Worm (Caenorhabditis elegans): Measurements from ENCODE around the gene R105.5.

Gene R105.5

DNA sequence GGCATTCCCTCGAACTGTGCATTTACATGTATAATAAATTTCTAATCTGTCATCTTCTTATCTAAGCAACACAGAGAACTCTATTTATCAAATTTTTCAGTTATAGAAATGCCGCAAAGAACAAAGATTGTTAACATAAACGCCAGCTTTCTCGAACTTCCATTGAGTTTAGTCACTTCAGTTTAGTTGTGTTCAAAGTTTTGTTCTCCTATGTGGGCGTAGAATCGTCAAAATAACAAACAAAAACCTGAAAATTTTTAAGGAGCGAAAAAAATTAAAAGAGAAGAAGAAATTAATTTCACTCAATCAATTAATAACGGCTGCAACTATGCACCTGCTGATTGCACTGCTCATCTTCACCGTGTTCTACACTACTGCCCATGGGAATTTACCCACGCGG lies at the start of gene R105.5:
Gene R105.5, plus strand, starts transcription at position 301 of the 400 bp plus-strand sequence.
- TF ChIP-seq tab-1 (GFP tag; IDR thresholded peaks at IDR 0.05) = no peak

DNA sequence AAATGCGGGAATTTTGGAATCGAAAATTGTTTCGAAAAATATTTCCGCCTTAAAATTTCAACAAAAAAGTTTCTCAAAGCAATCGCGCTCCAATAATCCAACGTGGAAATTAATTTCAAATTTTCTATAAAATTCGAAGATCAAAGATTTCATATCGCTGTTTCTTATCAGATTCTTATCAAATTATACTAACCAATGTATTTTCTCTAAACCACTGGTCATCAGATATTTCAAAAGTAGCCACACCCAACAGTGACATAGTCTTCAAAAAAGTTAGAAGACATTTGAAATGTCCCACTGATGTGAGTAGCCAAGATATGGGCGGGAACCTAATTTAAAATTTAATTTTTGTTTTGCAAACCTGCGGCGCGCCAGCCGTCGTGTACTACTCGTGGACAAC lies 48.6 kb upstream of the R105.5 start:
- TF ChIP-seq ref-1 (GFP tag; conservative IDR thresholded peaks at IDR 0.05) (no peak), T22C8.4 (GFP tag; IDR thresholded peaks at IDR 0.05) (no peak), med-1 (GFP tag; optimal IDR thresholded peaks at IDR 0.05; ENCODE audit: insufficient read depth) (no peak), flt-1 (GFP tag; IDR thresholded peaks at IDR 0.05) (no peak), ztf-23 (GFP tag; IDR thresholded peaks at IDR 0.05) (no peak), cog-1 (tag; optimal IDR thresholded peaks at IDR 0.05) (no peak), tab-1 (GFP tag; IDR thresholded peaks at IDR 0.05) (no peak), ztf-29 (GFP tag; IDR thresholded peaks at IDR 0.05) (no peak), klf-2 (GFP tag; conservative IDR thresholded peaks at IDR 0.05) (no peak)

DNA sequence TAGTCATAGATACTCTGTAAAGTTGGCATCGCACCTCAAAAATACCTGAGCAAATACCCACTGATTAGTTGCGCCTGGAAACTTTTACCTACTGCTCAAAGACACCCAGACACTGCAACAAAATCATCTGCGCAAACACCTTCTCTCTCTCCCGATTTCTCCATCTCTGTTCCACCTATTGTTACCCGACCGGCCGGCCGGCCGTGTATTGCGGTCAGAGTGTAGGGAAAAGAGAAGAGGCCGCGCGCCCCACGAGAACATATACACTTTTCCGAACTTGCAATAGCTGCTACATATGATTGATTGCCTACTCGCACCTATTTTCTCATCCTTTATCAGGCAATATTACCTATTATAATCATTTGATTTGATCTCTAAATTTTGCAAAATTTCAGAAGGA lies 47.7 kb upstream of the R105.5 start:
- no peak for TF ChIP-seq T22C8.4 (GFP tag; IDR thresholded peaks at IDR 0.05)
- TF ChIP-seq cog-1 (tag; optimal IDR thresholded peaks at IDR 0.05) = peak; percentile 14
- TF ChIP-seq ztf-29 (GFP tag; IDR thresholded peaks at IDR 0.05) = no peak

DNA sequence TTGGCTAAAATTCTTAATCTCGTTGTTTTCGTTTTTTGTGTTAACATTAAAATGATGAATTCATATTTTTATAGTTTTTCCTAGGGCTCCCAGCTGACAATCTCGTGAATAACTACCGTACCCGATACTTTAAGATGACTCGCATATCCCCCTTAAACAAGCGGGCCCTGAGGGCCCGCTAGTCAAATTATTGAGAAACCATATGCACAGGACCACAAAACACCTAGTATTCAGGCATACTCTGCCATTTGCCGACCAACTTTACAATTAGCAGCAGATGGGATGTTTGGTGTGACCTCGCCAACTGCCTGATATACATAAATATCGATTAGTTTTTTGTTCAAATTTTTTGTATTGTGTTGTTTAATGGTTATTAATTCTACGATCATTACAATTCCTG lies 39.3 kb upstream of the R105.5 start, which contains the start of gene F19C7.3:
Gene F19C7.3, plus strand, starts transcription at position 301 of the 400 bp plus-strand sequence.
- TF ChIP-seq klf-2 (GFP tag; conservative IDR thresholded peaks at IDR 0.05) (no peak), med-1 (GFP tag; optimal IDR thresholded peaks at IDR 0.05; ENCODE audit: insufficient read depth) (no peak), flt-1 (GFP tag; IDR thresholded peaks at IDR 0.05) (no peak), ztf-29 (GFP tag; IDR thresholded peaks at IDR 0.05) (no peak), T22C8.4 (GFP tag; IDR thresholded peaks at IDR 0.05) (no peak), tab-1 (GFP tag; IDR thresholded peaks at IDR 0.05) (no peak), cog-1 (tag; optimal IDR thresholded peaks at IDR 0.05) (no peak), ref-1 (GFP tag; conservative IDR thresholded peaks at IDR 0.05) (no peak), ztf-23 (GFP tag; IDR thresholded peaks at IDR 0.05) (no peak)

DNA sequence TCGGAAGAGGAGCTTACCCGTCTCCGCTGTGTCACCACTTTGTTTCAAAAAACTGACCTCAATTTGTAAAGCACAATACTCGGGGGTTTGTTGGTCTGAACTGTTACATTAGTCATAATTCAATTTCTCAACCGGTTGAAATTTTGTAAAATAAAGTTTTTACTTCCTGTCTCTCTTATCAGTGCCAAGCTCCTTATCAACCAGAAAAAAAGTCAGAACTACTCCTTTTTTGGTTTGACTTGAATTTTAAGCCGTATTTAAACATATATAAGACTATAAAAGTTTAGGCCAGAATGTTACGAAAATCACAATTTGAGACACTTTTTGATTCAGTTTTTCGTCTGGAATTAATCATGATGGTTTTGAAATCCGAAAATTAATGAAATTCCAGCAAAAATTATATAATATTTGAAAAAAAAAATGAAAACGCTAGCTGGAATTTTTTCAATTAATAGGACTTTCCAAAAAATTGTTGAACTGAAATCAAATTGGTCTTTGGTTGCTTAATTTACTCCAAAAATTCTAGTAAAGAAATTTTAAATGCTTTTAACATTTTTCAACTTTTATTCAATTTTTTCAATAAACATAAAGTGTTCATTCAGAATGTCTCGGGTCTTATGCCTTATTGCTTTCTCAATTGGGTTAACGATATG lies 36.6 kb upstream of the R105.5 start, which contains the start of gene F19C7.2:
Gene F19C7.2, plus strand, starts transcription at position 603 of the 653 bp plus-strand sequence.
- TF ChIP-seq T22C8.4 (GFP tag; IDR thresholded peaks at IDR 0.05) (no peak), cog-1 (tag; optimal IDR thresholded peaks at IDR 0.05) (no peak), ztf-29 (GFP tag; IDR thresholded peaks at IDR 0.05) (no peak), ref-1 (GFP tag; conservative IDR thresholded peaks at IDR 0.05) (no peak), klf-2 (GFP tag; conservative IDR thresholded peaks at IDR 0.05) (no peak), ztf-23 (GFP tag; IDR thresholded peaks at IDR 0.05) (no peak), flt-1 (GFP tag; IDR thresholded peaks at IDR 0.05) (no peak), med-1 (GFP tag; optimal IDR thresholded peaks at IDR 0.05; ENCODE audit: insufficient read depth) (no peak), tab-1 (GFP tag; IDR thresholded peaks at IDR 0.05) (no peak)

DNA sequence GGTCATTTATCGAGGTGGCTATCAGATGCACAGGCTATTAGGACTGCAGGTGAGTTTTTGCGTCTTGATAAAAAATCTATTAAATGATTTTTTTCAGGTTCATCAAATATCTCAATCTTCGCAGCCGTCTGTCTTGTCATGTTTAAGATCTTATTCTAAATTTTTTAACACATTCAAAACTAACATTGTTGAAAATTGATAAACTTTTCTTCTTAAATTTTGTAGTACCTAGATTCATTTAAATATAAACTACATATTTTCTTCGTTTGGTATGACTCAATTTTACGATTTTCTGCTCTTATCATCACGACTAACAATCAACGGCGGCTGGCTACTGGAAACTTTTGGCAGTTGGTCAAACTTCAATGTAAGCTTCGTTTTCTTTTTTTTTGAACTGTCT lies 33.5 kb upstream of the R105.5 start, which contains the start of gene F19C7.4:
Gene F19C7.4, plus strand, starts transcription at position 301 of the 400 bp plus-strand sequence.
- TF ChIP-seq T22C8.4 (GFP tag; IDR thresholded peaks at IDR 0.05) = no peak
- TF ChIP-seq ref-1 (GFP tag; conservative IDR thresholded peaks at IDR 0.05) = no peak
- TF ChIP-seq flt-1 (GFP tag; IDR thresholded peaks at IDR 0.05) = no peak
- TF ChIP-seq tab-1 (GFP tag; IDR thresholded peaks at IDR 0.05) = no peak
- TF ChIP-seq klf-2 (GFP tag; conservative IDR thresholded peaks at IDR 0.05) = no peak

DNA sequence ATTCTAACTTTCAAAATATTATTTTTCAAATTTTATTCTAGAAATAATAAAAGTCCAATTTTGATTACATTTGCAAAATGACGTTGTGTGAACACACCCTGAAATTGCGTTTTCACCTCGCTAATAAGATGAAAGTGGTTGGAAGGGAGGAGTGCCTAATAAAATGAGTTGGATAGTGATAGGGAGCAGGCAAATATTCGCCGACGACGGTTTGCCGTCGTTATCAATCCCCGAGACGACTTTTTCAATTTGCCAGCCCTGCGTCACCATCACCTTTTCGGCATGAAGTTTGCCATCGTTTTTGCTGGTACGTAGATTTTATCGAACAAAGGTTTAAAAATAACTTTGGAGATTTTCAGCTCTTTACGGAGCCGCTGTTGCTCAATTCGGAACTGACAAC lies 30.5 kb upstream of the R105.5 start, which contains the start of gene nspg-10:
Gene nspg-10, plus strand, starts transcription at position 179 of the 400 bp plus-strand sequence.
- no peak for TF ChIP-seq flt-1 (GFP tag; IDR thresholded peaks at IDR 0.05)
- TF ChIP-seq cog-1 (tag; optimal IDR thresholded peaks at IDR 0.05) = no peak
- no peak for TF ChIP-seq T22C8.4 (GFP tag; IDR thresholded peaks at IDR 0.05)
- TF ChIP-seq ztf-23 (GFP tag; IDR thresholded peaks at IDR 0.05) = no peak

DNA sequence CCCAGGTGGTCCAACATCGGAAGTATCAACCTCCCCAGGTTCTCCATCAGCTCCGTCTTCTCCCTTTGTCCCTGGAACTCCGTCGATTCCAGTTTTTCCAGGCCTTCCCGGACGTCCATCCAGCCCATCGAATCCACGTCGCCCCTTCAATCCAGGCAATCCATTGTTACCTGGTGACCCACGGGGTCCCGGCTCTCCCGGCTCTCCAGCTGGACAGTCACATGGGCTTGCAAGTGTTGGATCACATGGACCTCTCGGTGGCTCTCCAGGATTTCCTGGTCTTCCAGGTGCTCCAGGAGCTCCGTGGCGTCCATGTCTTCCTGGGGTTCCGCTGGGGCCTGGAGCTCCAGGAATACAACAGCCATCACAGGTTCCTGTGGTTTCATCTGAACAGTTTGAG lies 27.4 kb upstream of the R105.5 start:
- TF ChIP-seq ztf-29 (GFP tag; IDR thresholded peaks at IDR 0.05) (no peak), med-1 (GFP tag; optimal IDR thresholded peaks at IDR 0.05; ENCODE audit: insufficient read depth) (no peak), flt-1 (GFP tag; IDR thresholded peaks at IDR 0.05) (no peak), ztf-23 (GFP tag; IDR thresholded peaks at IDR 0.05) (0 out of 2 replicates have a peak, but pooled peaks have one; percentile 30), T22C8.4 (GFP tag; IDR thresholded peaks at IDR 0.05) (no peak)

DNA sequence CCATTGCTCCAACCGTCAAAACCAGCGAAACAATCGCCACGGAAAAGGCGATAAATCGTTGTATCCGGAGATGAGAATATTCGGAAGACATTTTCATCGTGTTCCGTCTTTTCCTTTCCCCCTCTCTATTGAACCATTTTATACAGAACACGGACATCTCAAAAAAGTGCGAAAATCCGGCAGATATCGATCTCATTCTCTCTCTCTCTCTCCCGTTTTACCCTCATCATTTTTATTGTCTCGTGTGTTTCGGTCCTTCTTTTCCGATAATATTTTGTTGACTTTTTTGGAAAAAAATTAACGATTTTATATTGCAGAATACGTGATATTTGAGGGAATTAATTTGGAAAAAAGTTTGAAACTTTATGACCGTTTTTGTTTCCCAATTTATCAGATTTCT lies 26.5 kb upstream of the R105.5 start, which contains the start of gene col-110:
Gene col-110, minus strand, starts transcription at position 101 of the 400 bp plus-strand sequence.
- TF ChIP-seq ztf-23 (GFP tag; IDR thresholded peaks at IDR 0.05) (no peak), T22C8.4 (GFP tag; IDR thresholded peaks at IDR 0.05) (no peak), flt-1 (GFP tag; IDR thresholded peaks at IDR 0.05) (no peak), med-1 (GFP tag; optimal IDR thresholded peaks at IDR 0.05; ENCODE audit: insufficient read depth) (no peak), ref-1 (GFP tag; conservative IDR thresholded peaks at IDR 0.05) (no peak), klf-2 (GFP tag; conservative IDR thresholded peaks at IDR 0.05) (no peak)

DNA sequence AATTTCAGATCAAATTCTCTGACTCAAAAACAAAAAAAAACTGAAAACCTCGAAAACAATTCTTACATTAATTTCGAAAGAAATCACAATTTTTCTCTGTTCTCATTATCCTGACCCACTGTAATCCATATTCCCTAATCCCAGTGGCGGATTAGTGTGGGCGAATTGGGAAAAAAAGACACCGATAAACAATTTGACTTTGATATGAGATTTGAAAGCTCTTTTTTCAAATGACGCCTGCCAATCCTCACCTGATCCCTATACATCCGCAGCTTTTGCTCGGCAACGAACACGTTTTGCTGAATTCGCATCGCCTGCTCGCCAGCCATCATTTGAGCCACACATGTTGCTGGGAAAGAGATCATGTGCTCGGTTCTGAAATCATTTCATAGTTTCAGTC lies 24.4 kb upstream of the R105.5 start:
- TF ChIP-seq ztf-23 (GFP tag; IDR thresholded peaks at IDR 0.05) (no peak), ref-1 (GFP tag; conservative IDR thresholded peaks at IDR 0.05) (no peak), cog-1 (tag; optimal IDR thresholded peaks at IDR 0.05) (no peak), med-1 (GFP tag; optimal IDR thresholded peaks at IDR 0.05; ENCODE audit: insufficient read depth) (no peak)

DNA sequence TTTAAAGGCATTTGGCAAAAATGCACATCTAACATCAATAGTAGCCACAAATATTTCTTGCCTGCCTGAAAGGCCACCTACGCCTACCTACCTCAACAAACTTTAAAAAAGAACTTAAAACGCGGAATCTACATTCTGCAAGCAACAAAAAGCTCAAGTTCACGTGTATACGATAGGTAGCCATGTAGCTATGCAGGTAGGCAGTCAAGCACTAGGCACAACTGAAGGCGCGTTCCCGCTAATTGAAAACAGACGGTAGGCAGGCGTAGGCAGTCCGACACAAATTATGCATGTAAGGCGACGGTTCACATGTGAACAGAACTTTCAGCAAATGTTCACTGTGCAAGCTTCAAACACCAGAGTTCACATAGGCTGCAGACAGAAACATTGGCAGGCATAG lies 23.5 kb upstream of the R105.5 start:
- TF ChIP-seq ref-1 (GFP tag; conservative IDR thresholded peaks at IDR 0.05) (no peak), med-1 (GFP tag; optimal IDR thresholded peaks at IDR 0.05; ENCODE audit: insufficient read depth) (no peak)
